Fruit fly (Drosophila melanogaster): ENCODE results near the gene CG16753.

CG16753 gene

dm6 chr3L:3045256-3045743 lies 9.6 kb upstream of the CG16753 start (continued):
- TF ChIP-seq Ets96B (tag; optimal IDR thresholded peaks at IDR 0.05) = peak; percentile 93
- TF ChIP-seq fkh (GFP tag; optimal IDR thresholded peaks at IDR 0.05) = no peak
- TF ChIP-seq Gug (GFP tag; IDR thresholded peaks at IDR 0.05) = peak; percentile 54
- TF ChIP-seq dac (GFP tag; optimal IDR thresholded peaks at IDR 0.05) = no peak
- peak; percentile 85 for TF ChIP-seq CG3919 (GFP tag; optimal IDR thresholded peaks at IDR 0.05)
- peak; percentile 97 for TF ChIP-seq Eip78C (GFP tag)
- peak; percentile 92 for TF ChIP-seq esn (GFP tag; optimal IDR thresholded peaks at IDR 0.05)
- peak; percentile 90 for TF ChIP-seq spab (GFP tag; optimal IDR thresholded peaks at IDR 0.05)

DNA sequence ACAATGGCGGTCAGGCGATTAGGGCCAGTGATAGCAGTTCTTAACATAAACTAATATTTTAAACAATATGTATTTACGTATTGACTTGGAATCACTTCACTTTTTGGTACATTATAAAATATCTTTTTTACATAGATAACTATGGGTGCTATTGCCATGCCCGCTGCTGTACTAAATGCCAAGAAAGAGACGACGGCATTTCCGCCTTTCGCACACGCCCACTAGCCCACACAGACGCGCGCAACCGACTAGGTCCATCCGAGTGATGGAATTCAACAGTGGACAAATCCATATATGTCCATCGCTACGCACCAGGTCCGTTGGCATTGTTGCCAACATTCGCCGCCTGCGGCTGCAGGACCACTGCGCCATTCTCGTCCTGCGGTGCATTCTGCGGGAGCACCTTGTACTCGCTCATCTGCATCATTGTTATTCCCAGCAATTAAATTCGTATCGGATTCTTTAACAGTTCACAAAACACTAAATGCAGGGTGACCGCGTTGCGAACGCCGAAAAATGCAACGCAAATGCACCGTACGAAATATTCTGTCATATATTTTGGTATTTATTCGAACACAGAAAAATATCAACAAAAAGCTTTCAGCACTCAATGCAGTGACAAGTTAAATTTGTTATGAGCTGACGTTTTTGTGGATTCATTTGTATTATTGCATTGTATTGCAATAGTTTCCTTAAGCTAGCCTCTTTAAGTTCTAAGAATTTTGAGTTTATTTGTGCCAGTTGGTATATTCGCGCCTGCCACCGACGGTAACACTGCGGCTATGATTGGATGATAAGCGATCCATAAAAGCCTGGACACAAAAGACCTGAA lies 8.3 kb upstream of the CG16753 start, which contains the start of the genes scramb2 and Sk2:
scramb2 (minus strand) TSS at position 488 of the 832 bp plus-strand sequence.
Sk2 (plus strand) TSS at position 763 of the 832 bp plus-strand sequence.
- peak; percentile 95 for TF ChIP-seq Sox102F (GFP tag; optimal IDR thresholded peaks at IDR 0.05)
- TF ChIP-seq CG11294 (GFP tag; IDR thresholded peaks at IDR 0.05) = peak; percentile 94
- TF ChIP-seq CG10669 (GFP tag; optimal IDR thresholded peaks at IDR 0.05) = peak; percentile 95
- peak; percentile 95 for TF ChIP-seq CG1621 (tag; optimal IDR thresholded peaks at IDR 0.05)
- peak; percentile 91 for TF ChIP-seq Sox15 (GFP tag; optimal IDR thresholded peaks at IDR 0.05)
- TF ChIP-seq CG6854 (GFP tag; optimal IDR thresholded peaks at IDR 0.05) = peak; percentile 92
- TF ChIP-seq Ets96B (tag; optimal IDR thresholded peaks at IDR 0.05) = peak; percentile 94
- peak; percentile 94 for TF ChIP-seq Lpt (GFP tag; optimal IDR thresholded peaks at IDR 0.05)
- TF ChIP-seq CG8319 (GFP tag; optimal IDR thresholded peaks at IDR 0.05) = peak; percentile 93
- peak; percentile 97 for TF ChIP-seq Hr4 (GFP tag; optimal IDR thresholded peaks at IDR 0.05)
- TF ChIP-seq CG8632 (GFP tag; optimal IDR thresholded peaks at IDR 0.05) = peak; percentile 94
- peak; percentile 95 for TF ChIP-seq Eip93F (GFP tag; optimal IDR thresholded peaks at IDR 0.05)
- peak; percentile 94 for TF ChIP-seq Eip75B (GFP tag; optimal IDR thresholded peaks at IDR 0.05)
- TF ChIP-seq CG8119 (GFP tag; IDR thresholded peaks at IDR 0.05) = peak; percentile 98
- peak; percentile 65 for TF ChIP-seq fkh (GFP tag; optimal IDR thresholded peaks at IDR 0.05)
- TF ChIP-seq Smox (GFP tag; optimal IDR thresholded peaks at IDR 0.05) = peak; percentile 94
- TF ChIP-seq dac (GFP tag; optimal IDR thresholded peaks at IDR 0.05) = peak; percentile 92
- peak; percentile 95 for TF ChIP-seq topi (GFP tag; optimal IDR thresholded peaks at IDR 0.05)
- TF ChIP-seq CG3919 (GFP tag; optimal IDR thresholded peaks at IDR 0.05) = peak; percentile 97
- peak; percentile 96 for TF ChIP-seq CG6808 (GFP tag; optimal IDR thresholded peaks at IDR 0.05)
- peak; percentile 87 for TF ChIP-seq Blimp-1 (GFP tag; optimal IDR thresholded peaks at IDR 0.05)
- TF ChIP-seq CG11762 (GFP tag; optimal IDR thresholded peaks at IDR 0.05; ENCODE audit: insufficient read depth) = peak; percentile 95
- TF ChIP-seq Sox14 (GFP tag; optimal IDR thresholded peaks at IDR 0.05) = peak; percentile 94
- TF ChIP-seq eg (GFP tag; IDR thresholded peaks at IDR 0.05) = peak; percentile 99
- peak; percentile 92 to 95 for TF ChIP-seq salr (GFP tag; optimal IDR thresholded peaks at IDR 0.05)
- peak; percentile 86 for TF ChIP-seq Ets21C (GFP tag; optimal IDR thresholded peaks at IDR 0.05)
- TF ChIP-seq CG15336 (GFP tag; IDR thresholded peaks at IDR 0.05) = peak; percentile 98
- peak; percentile 91 for TF ChIP-seq vri (GFP tag; optimal IDR thresholded peaks at IDR 0.05)
- peak; percentile 95 for TF ChIP-seq dsx (GFP tag; optimal IDR thresholded peaks at IDR 0.05; ENCODE audit: poor library complexity, severe bottlenecking)
- peak; percentile 98 for TF ChIP-seq CG6163 (GFP tag; IDR thresholded peaks at IDR 0.05)
- peak; percentile 89 for TF ChIP-seq CG11902 (GFP tag; optimal IDR thresholded peaks at IDR 0.05)
- TF ChIP-seq CG3032 (tag; optimal IDR thresholded peaks at IDR 0.05) = peak; percentile 96
- TF ChIP-seq CG16779 (tag; optimal IDR thresholded peaks at IDR 0.05) = peak; percentile 95
- TF ChIP-seq CG7368 (GFP tag; optimal IDR thresholded peaks at IDR 0.05) = peak; percentile 92
- TF ChIP-seq net (GFP tag; optimal IDR thresholded peaks at IDR 0.05) = peak; percentile 98
- TF ChIP-seq cyc (GFP tag; optimal IDR thresholded peaks at IDR 0.05) = peak; percentile 94
- peak; percentile 96 for TF ChIP-seq CG9139 (GFP tag; optimal IDR thresholded peaks at IDR 0.05)
- peak; percentile 95 for TF ChIP-seq Gug (GFP tag; IDR thresholded peaks at IDR 0.05)
- peak; percentile 97 for TF ChIP-seq pdm3 (GFP tag; optimal IDR thresholded peaks at IDR 0.05)
- peak; percentile 96 for TF ChIP-seq spab (GFP tag; optimal IDR thresholded peaks at IDR 0.05)
- peak; percentile 97 for TF ChIP-seq CG32006 (GFP tag; optimal IDR thresholded peaks at IDR 0.05)
- TF ChIP-seq Eip78C (GFP tag) = peak; percentile 98
- peak; percentile 84 for TF ChIP-seq fd85E (GFP tag; optimal IDR thresholded peaks at IDR 0.05)
- peak; percentile 97 to 98 for TF ChIP-seq ss (GFP tag; optimal IDR thresholded peaks at IDR 0.05)
- TF ChIP-seq CG6792 (GFP tag; optimal IDR thresholded peaks at IDR 0.05) = peak; percentile 94

Measured in whole organism, prepupa.